Fruit fly (Drosophila melanogaster): ENCODE measurements around the gene CG4950.

DNA sequence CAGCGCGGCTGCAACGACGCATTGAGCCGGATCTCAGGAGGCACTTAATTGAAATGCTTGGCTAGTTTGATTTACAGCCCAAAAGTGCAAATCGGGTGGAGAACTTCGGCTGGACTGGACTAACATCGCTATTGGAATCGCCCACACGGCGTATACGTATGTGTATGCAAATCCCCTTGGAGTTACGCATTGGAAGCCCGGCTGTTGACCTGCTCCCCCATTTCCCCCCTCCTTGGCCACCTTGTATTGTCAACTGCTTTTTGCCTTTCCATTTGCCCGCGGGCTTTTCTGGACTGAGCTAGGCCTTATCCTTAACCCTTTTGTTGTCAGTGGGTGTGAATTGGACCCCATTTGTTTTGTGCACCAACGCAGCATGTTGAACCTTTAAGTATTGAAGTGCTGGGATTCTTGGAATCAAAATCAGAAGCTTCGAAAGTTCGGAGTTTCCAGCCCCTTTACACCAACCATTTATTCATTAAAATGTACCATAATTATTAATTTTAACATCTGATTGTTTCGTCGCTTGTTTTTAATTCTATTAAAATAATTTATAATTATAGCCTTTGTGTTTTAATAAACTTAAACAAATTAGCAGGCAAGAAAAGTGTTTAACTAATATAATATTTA lies 7.5 kb upstream of the CG4950 start:
- TF ChIP-seq CTCF (optimal IDR thresholded peaks at IDR 0.05) (no peak), CG8478 (optimal IDR thresholded peaks at IDR 0.05) (no peak)
